Worm (Caenorhabditis elegans): ENCODE measurements around the gene memi-1.
"Not testable (repeated sequence)": the region's sequence is repeated elsewhere in the genome, so short reads cannot be mapped to it uniquely, and the experiment has no call there.

- not testable (repeated sequence) for TF ChIP-seq xnd-1 (tag; optimal IDR thresholded peaks at IDR 0.05); nhr-90 (tag; optimal IDR thresholded peaks at IDR 0.05); Y56A3A.18 (GFP tag; IDR thresholded peaks at IDR 0.05); ztf-28 (GFP tag; IDR thresholded peaks at IDR 0.05); unc-62 (GFP tag; optimal IDR thresholded peaks at IDR 0.05); sptf-2 (GFP tag; optimal IDR thresholded peaks at IDR 0.05); nhr-179 (tag; optimal IDR thresholded peaks at IDR 0.05); madf-8 (GFP tag; conservative IDR thresholded peaks at IDR 0.05); lin-35 (GFP tag; optimal IDR thresholded peaks at IDR 0.05); mes-4 (tag; optimal IDR thresholded peaks at IDR 0.05); F49E8.2 (tag; optimal IDR thresholded peaks at IDR 0.05; ENCODE audit: insufficient read depth); F52B5.7 (tag; optimal IDR thresholded peaks at IDR 0.05)
These were observed 24.5 kb upstream of the memi-1 start for ce11 chrIV:4784687-4785086.

Measured in whole organism, young adult.